Worm (Caenorhabditis elegans): ENCODE measurements around the gene F39H12.3.

ce11 chrX:863478-863877 lies 22.2 kb upstream of the F39H12.3 start, which contains the start of gene cdo-1:
- no peak for TF ChIP-seq nhr-77 (tag; optimal IDR thresholded peaks at IDR 0.05)
- TF ChIP-seq pha-4 (tag; optimal IDR thresholded peaks at IDR 0.05) = no peak
- no peak for TF ChIP-seq ceh-82 (tag; optimal IDR thresholded peaks at IDR 0.05)
- no peak for TF ChIP-seq pqm-1 (tag; optimal IDR thresholded peaks at IDR 0.05)
- no peak for TF ChIP-seq sea-2 (GFP tag; optimal IDR thresholded peaks at IDR 0.05)
- no peak for TF ChIP-seq ceh-9 (tag; optimal IDR thresholded peaks at IDR 0.05)
